Fruit fly (Drosophila melanogaster): ENCODE results near the gene Wdr24.

dm6 chr3R:29787891-29788549, 43.1 kb upstream of the Wdr24 start:
- TF ChIP-seq CG15710 (tag; optimal IDR thresholded peaks at IDR 0.05) (no peak), EcR (GFP tag; optimal IDR thresholded peaks at IDR 0.05) (no peak), CG10348 (GFP tag; IDR thresholded peaks at IDR 0.05) (no peak), Pif1B (GFP tag; optimal IDR thresholded peaks at IDR 0.05) (no peak), CG32121 (GFP tag; IDR thresholded peaks at IDR 0.05) (no peak), CG4496 (GFP tag; IDR thresholded peaks at IDR 0.05) (no peak), CG14655 (GFP tag; optimal IDR thresholded peaks at IDR 0.05) (no peak), fd96Ca (GFP tag; IDR thresholded peaks at IDR 0.05) (no peak), CG12605 (GFP tag; IDR thresholded peaks at IDR 0.05) (no peak), Snoo (tag; optimal IDR thresholded peaks at IDR 0.05) (peak; percentile 6), CG17806 (tag; optimal IDR thresholded peaks at IDR 0.05) (no peak)
